Worm (Caenorhabditis elegans) whole organism, L3 larva: Measurements from ENCODE around the gene T01H3.5.

Experiments
- ama-1 ChIP-seq: fragments of 150-350 bp; optimal IDR thresholded peaks from 2 replicates; lab custom pipeline; 2018
- egl-27 ChIP-seq: sonication (generic microtip); optimal IDR thresholded peaks from 4 replicates; lab custom pipeline; 2017; ENCODE audit warnings: missing biosample characterization, missing genetic modification reagents, missing genetic modification characterization
- elt-2 ChIP-seq: sonication (generic microtip); optimal IDR thresholded peaks from 2 replicates; lab custom pipeline; 2016; ENCODE audit warnings: missing genetic modification reagents, mild to moderate bottlenecking, missing genetic modification characterization, missing compliant biosample characterization
- nhr-11 ChIP-seq: fragments of 150-350 bp; optimal IDR thresholded peaks from 2 replicates; lab custom pipeline; 2014; ENCODE audit warnings: missing biosample characterization, missing genetic modification characterization
- nhr-12 ChIP-seq: fragments of 150-350 bp; optimal IDR thresholded peaks from 2 replicates; lab custom pipeline; 2014; ENCODE audit warnings: missing biosample characterization, missing genetic modification characterization
- nhr-23 ChIP-seq: fragments of 150-350 bp; optimal IDR thresholded peaks from 2 replicates; lab custom pipeline; 2014; ENCODE audit warnings: missing biosample characterization, missing genetic modification reagents, missing genetic modification characterization
- nhr-25 ChIP-seq: sonication (generic microtip); optimal IDR thresholded peaks from 2 replicates; lab custom pipeline; 2017; ENCODE audit warnings: missing biosample characterization, missing genetic modification characterization
- skn-1 ChIP-seq: fragments of 150-350 bp; optimal IDR thresholded peaks from 2 replicates; lab custom pipeline; 2014; ENCODE audit warnings: missing biosample characterization, missing genetic modification characterization
- zag-1 ChIP-seq: fragments of 150-350 bp; optimal IDR thresholded peaks from 2 replicates; lab custom pipeline; 2014; ENCODE audit warnings: missing biosample characterization, missing genetic modification characterization
- ztf-11 ChIP-seq: fragments of 150-350 bp; optimal IDR thresholded peaks from 2 replicates; lab custom pipeline; 2014; ENCODE audit warnings: missing biosample characterization, missing genetic modification characterization

- TF ChIP-seq nhr-11 (tag; lab: Kevin White, UChicago) (no peak), skn-1 (tag; lab: Kevin White, UChicago) (no peak), egl-27 (tag; lab: Kevin White, UChicago) (no peak), elt-2 (tag; lab: Kevin White, UChicago) (no peak), ztf-11 (no peak), zag-1 (no peak), nhr-25 (no peak), nhr-23 (tag; lab: Kevin White, UChicago) (no peak), ama-1 (no peak), nhr-12 (tag; lab: Kevin White, UChicago) (no peak)
These were observed 15.8 kb downstream of the T01H3.5 start for ce11 chrII:7895190-7895589.
